Worm (Caenorhabditis elegans): Measurements from ENCODE around the gene H25K10.2.

- TF ChIP-seq elt-1 (tag; optimal IDR thresholded peaks at IDR 0.05) (no peak), elt-2 (tag; optimal IDR thresholded peaks at IDR 0.05) (no peak), unc-39 (tag; optimal IDR thresholded peaks at IDR 0.05) (no peak), pha-4 (tag; optimal IDR thresholded peaks at IDR 0.05) (no peak), nhr-12 (tag; optimal IDR thresholded peaks at IDR 0.05) (no peak), ZK546.5 (tag; optimal IDR thresholded peaks at IDR 0.05) (no peak), nhr-11 (tag; optimal IDR thresholded peaks at IDR 0.05) (no peak), hmg-11 (tag; optimal IDR thresholded peaks at IDR 0.05) (no peak), nhr-23 (tag; optimal IDR thresholded peaks at IDR 0.05) (no peak), skn-1 (tag; optimal IDR thresholded peaks at IDR 0.05) (no peak), nhr-43 (tag; optimal IDR thresholded peaks at IDR 0.05; ENCODE audit: poor library complexity, severe bottlenecking) (no peak), ama-1 (optimal IDR thresholded peaks at IDR 0.05) (peak; percentile 76), egl-27 (tag; optimal IDR thresholded peaks at IDR 0.05) (no peak), snpc-4 (tag; optimal IDR thresholded peaks at IDR 0.05) (no peak)
Observed at ce11 chrIV:16172786-16173371, 37.9 kb downstream of the H25K10.2 start.
